Fruit fly (Drosophila melanogaster): Measurements from ENCODE around the gene CG15731.

- TF ChIP-seq CG8478 (optimal IDR thresholded peaks at IDR 0.05) (no peak), psq (optimal IDR thresholded peaks at IDR 0.05) (no peak)
Measured at dm6 chrX:12462216-12462615, 4.7 kb upstream of the CG15731 start.
